Worm (Caenorhabditis elegans): ENCODE data around the gene unc-60.

Gene unc-60

DNA sequence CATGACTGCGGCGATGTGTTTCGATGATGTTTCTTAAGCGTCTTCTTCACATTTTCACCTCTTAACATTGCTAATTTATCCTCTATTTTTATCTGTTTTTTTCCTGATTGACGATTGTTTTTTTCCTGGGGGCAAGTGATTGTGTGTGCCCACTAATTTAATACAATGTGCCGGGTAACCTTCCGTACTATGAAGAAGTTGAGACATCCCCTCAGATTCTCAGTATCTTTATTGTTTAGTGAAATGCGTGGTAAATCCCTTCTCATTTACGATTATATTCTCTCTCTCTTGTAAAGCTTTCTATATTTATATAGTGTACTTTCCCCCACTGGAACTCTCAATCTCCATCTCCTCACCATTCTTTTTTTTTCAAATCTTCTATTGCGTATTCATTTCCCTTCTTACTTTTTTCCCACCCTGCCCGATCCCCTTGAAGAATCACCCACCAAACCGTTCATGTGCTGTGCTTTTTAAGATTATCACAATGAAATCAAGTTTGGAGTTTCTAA is 1.5 kb downstream of the unc-60 start (continued):
- TF ChIP-seq sdz-38 (tag; optimal IDR thresholded peaks at IDR 0.05) = no peak
- TF ChIP-seq F33H1.4 (GFP tag; IDR thresholded peaks at IDR 0.05) = no peak
- peak; percentile 6 for TF ChIP-seq ztf-18 (tag; optimal IDR thresholded peaks at IDR 0.05)
- TF ChIP-seq lin-54 (GFP tag; optimal IDR thresholded peaks at IDR 0.05) = no peak
- no peak for TF ChIP-seq ztf-3 (GFP tag; optimal IDR thresholded peaks at IDR 0.05)
- TF ChIP-seq Y79H2A.3 (GFP tag; conservative IDR thresholded peaks at IDR 0.05) = 0 out of 2 replicates have a peak, but pooled peaks have one; percentile 8
- TF ChIP-seq let-526 (GFP tag; IDR thresholded peaks at IDR 0.05) = no peak
- no peak for TF ChIP-seq madf-8 (GFP tag; conservative IDR thresholded peaks at IDR 0.05)
- TF ChIP-seq ztf-22 (GFP tag; optimal IDR thresholded peaks at IDR 0.05) = no peak
- no peak for TF ChIP-seq somi-1 (GFP tag; optimal IDR thresholded peaks at IDR 0.05)
- peak; percentile 64; the same call in 1 of the 2 replicates for TF ChIP-seq hsf-1 (GFP tag; IDR thresholded peaks at IDR 0.05)
- TF ChIP-seq madf-10 (tag; optimal IDR thresholded peaks at IDR 0.05) = no peak
- no peak for TF ChIP-seq egrh-3 (GFP tag; IDR thresholded peaks at IDR 0.05)
- TF ChIP-seq F22D6.2 (tag; optimal IDR thresholded peaks at IDR 0.05) = no peak
- TF ChIP-seq nfya-2 (GFP tag; IDR thresholded peaks at IDR 0.05) = no peak
- TF ChIP-seq hlh-12 (tag; optimal IDR thresholded peaks at IDR 0.05) = no peak
- no peak for TF ChIP-seq B0336.3 (GFP tag; IDR thresholded peaks at IDR 0.05)
- no peak for TF ChIP-seq gei-17 (GFP tag; optimal IDR thresholded peaks at IDR 0.05)
- TF ChIP-seq egl-44 (GFP tag; IDR thresholded peaks at IDR 0.05) = no peak
- no peak for TF ChIP-seq F57C9.4 (tag; optimal IDR thresholded peaks at IDR 0.05)
- no peak for TF ChIP-seq dox-1 (GFP tag; IDR thresholded peaks at IDR 0.05)
- no peak for TF ChIP-seq ceh-91 (GFP tag; IDR thresholded peaks at IDR 0.05)
- TF ChIP-seq lin-35 (GFP tag; optimal IDR thresholded peaks at IDR 0.05) = peak in 1 of 3 experiments; percentile 26
- TF ChIP-seq rcor-1 (GFP tag; IDR thresholded peaks at IDR 0.05) = no peak
- no peak for TF ChIP-seq K12H6.12 (tag; optimal IDR thresholded peaks at IDR 0.05)
- TF ChIP-seq ZK185.1 (tag; optimal IDR thresholded peaks at IDR 0.05; ENCODE audit: poor library complexity, severe bottlenecking) = no peak
- no peak for TF ChIP-seq sea-2 (GFP tag; IDR thresholded peaks at IDR 0.05)
- no peak for TF ChIP-seq repo-1 (tag; optimal IDR thresholded peaks at IDR 0.05)
- no peak for TF ChIP-seq hmg-20 (GFP tag; IDR thresholded peaks at IDR 0.05)
- TF ChIP-seq B0019.2 (GFP tag; conservative IDR thresholded peaks at IDR 0.05) = no peak
- TF ChIP-seq Y53G8AR.9 (GFP tag; conservative IDR thresholded peaks at IDR 0.05) = no peak
- TF ChIP-seq cebp-1 (GFP tag; IDR thresholded peaks at IDR 0.05) = no peak
- no peak for TF ChIP-seq cebp-1 (tag; optimal IDR thresholded peaks at IDR 0.05)
- TF ChIP-seq K11D2.4 (GFP tag; IDR thresholded peaks at IDR 0.05) = no peak
- no peak for TF ChIP-seq sptf-2 (GFP tag; optimal IDR thresholded peaks at IDR 0.05)
- no peak for TF ChIP-seq F52B5.7 (tag; optimal IDR thresholded peaks at IDR 0.05)
- no peak for TF ChIP-seq Y53F4B.3 (GFP tag; IDR thresholded peaks at IDR 0.05)
- TF ChIP-seq zfh-2 (GFP tag; conservative IDR thresholded peaks at IDR 0.05) = no peak
- no peak for TF ChIP-seq B0035.1 (tag; optimal IDR thresholded peaks at IDR 0.05)
- TF ChIP-seq Y56A3A.18 (GFP tag; IDR thresholded peaks at IDR 0.05) = no peak; the same call in 1 of the 2 replicates
- no peak for TF ChIP-seq rec-8 (tag; optimal IDR thresholded peaks at IDR 0.05)
- no peak for TF ChIP-seq tbx-9 (tag; optimal IDR thresholded peaks at IDR 0.05; ENCODE audit: borderline replicate concordance)
- peak; percentile 13; the same call in 1 of the 2 replicates for TF ChIP-seq ekl-4 (GFP tag; IDR thresholded peaks at IDR 0.05)
- peak; percentile 59; the same call in 1 of the 2 replicates for TF ChIP-seq ztf-25 (GFP tag; IDR thresholded peaks at IDR 0.05)
- no peak for TF ChIP-seq efl-1 (GFP tag; optimal IDR thresholded peaks at IDR 0.05)
- TF ChIP-seq lir-1 (GFP tag; conservative IDR thresholded peaks at IDR 0.05) = no peak
- TF ChIP-seq attf-6 (GFP tag; IDR thresholded peaks at IDR 0.05) = 0 out of 2 replicates have a peak, but pooled peaks have one; percentile 10
- no peak for TF ChIP-seq T07F8.4 (tag; optimal IDR thresholded peaks at IDR 0.05)
- peak; percentile 33; the same call in 1 of the 2 replicates for TF ChIP-seq madf-6 (GFP tag; IDR thresholded peaks at IDR 0.05)

All from whole organism, young adult.